Fruit fly (Drosophila melanogaster) whole organism, embryonic: ENCODE results near the gene Enoph.

ENCODE experiments used
- Atf6 ChIP-seq: fragments of 200-800 bp; sonication (Bioruptor generic); IDR thresholded peaks from 2 replicates; pipeline ENCODE4 v1.3.6; 2022; ENCODE audit warnings: missing biosample characterization, missing genetic modification characterization
- Awh ChIP-seq: fragments of 200-800 bp; sonication (Bioruptor generic); IDR thresholded peaks from 2 replicates; pipeline ENCODE4, ENCODE4 v1.3.6; 2022; ENCODE audit warnings: missing biosample characterization, missing genetic modification characterization
- Bgb ChIP-seq: fragments of 200-800 bp; sonication (Bioruptor generic); IDR thresholded peaks from 2 replicates; pipeline ENCODE4 v1.3.6; 2022; ENCODE audit warnings: missing biosample characterization, missing genetic modification characterization; ENCODE audit not compliant: partially characterized antibody
- CG10267 ChIP-seq: fragments of 200-800 bp; sonication (Bioruptor generic); optimal IDR thresholded peaks from 2 replicates; lab custom pipeline; 2018; ENCODE audit warnings: missing biosample characterization, mild to moderate bottlenecking, missing genetic modification characterization, moderate library complexity
- CG10543 ChIP-seq: fragments of 200-800 bp; sonication (Bioruptor generic); optimal IDR thresholded peaks from 3 replicates; lab custom pipeline; 2017; ENCODE audit warnings: missing biosample characterization, mild to moderate bottlenecking, missing genetic modification characterization, moderate library complexity
- CG12769 ChIP-seq: fragments of 200-800 bp; sonication (Bioruptor generic); optimal IDR thresholded peaks from 2 replicates; lab custom pipeline; 2019; ENCODE audit warnings: missing biosample characterization, mild to moderate bottlenecking, missing genetic modification characterization, moderate library complexity
- CG17829 ChIP-seq: fragments of 200-800 bp; optimal IDR thresholded peaks from 2 replicates; lab custom pipeline; 2019; ENCODE audit warnings: missing biosample characterization, mild to moderate bottlenecking, missing genetic modification characterization, moderate library complexity
- CG3065 ChIP-seq: fragments of 200-800 bp; sonication (Bioruptor generic); optimal IDR thresholded peaks from 2 replicates; lab custom pipeline; 2016; ENCODE audit warnings: missing biosample characterization, missing genetic modification characterization
- CG31441 ChIP-seq: fragments of 200-800 bp; sonication (Bioruptor generic); IDR thresholded peaks from 2 replicates; pipeline ENCODE4 v1.3.6; 2022; ENCODE audit warnings: missing biosample characterization, missing genetic modification characterization
- CG4820 ChIP-seq: fragments of 200-800 bp; sonication (Bioruptor generic); optimal IDR thresholded peaks from 3 replicates; lab custom pipeline; 2016; ENCODE audit warnings: missing biosample characterization, missing genetic modification characterization
- CG6175 ChIP-seq: fragments of 200-800 bp; sonication (Bioruptor generic); IDR thresholded peaks from 3 replicates; pipeline ENCODE4 v1.3.6; 2022; ENCODE audit warnings: missing biosample characterization, missing genetic modification characterization
- CG6272 ChIP-seq: fragments of 200-800 bp; sonication (Bioruptor generic); IDR thresholded peaks from 2 replicates; pipeline ENCODE4 v1.3.6; 2022; ENCODE audit warnings: missing biosample characterization, missing genetic modification characterization
- CG6683 ChIP-seq: fragments of 200-800 bp; sonication (Bioruptor generic); optimal IDR thresholded peaks from 2 replicates; lab custom pipeline; 2017; ENCODE audit warnings: missing biosample characterization, mild to moderate bottlenecking, missing genetic modification characterization, missing genetic modification reagents
- CG7372 ChIP-seq: fragments of 200-800 bp; sonication (Bioruptor generic); IDR thresholded peaks from 2 replicates; pipeline ENCODE4 v1.3.6; 2022; ENCODE audit warnings: missing biosample characterization, missing genetic modification characterization
- CG8478 ChIP-seq: fragments of >200 bp; optimal IDR thresholded peaks from 2 replicates; lab custom pipeline; 2018
- Fer2 ChIP-seq: fragments of 200-800 bp; sonication (Bioruptor generic); optimal IDR thresholded peaks from 2 replicates; lab custom pipeline; 2018; ENCODE audit warnings: missing biosample characterization, mild to moderate bottlenecking, missing genetic modification characterization, moderate library complexity
- Hr3 ChIP-seq: fragments of 200-800 bp; sonication (Bioruptor generic); optimal IDR thresholded peaks from 3 replicates; lab custom pipeline; 2016; ENCODE audit warnings: missing biosample characterization, missing genetic modification characterization
- Lim3 ChIP-seq: fragments of 200-800 bp; sonication (Bioruptor generic); IDR thresholded peaks from 2 replicates; pipeline ENCODE4 v1.3.6; 2022; ENCODE audit warnings: missing biosample characterization, missing genetic modification characterization
- Mad ChIP-seq: fragments of 200-800 bp; sonication (Bioruptor generic); optimal IDR thresholded peaks from 2 replicates; lab custom pipeline; 2016; ENCODE audit warnings: missing biosample characterization, missing genetic modification characterization
- Med ChIP-seq: fragments of 200-800 bp; sonication (Bioruptor generic); peaks from one replicate; lab custom pipeline; 2016; ENCODE audit warnings: missing biosample characterization, missing genetic modification characterization, mild to moderate bottlenecking, inconsistent platforms, moderate library complexity
- Meics ChIP-seq: fragments of 200-800 bp; sonication (Bioruptor generic); optimal IDR thresholded peaks from 2 replicates; lab custom pipeline; 2017; ENCODE audit warnings: missing biosample characterization, mild to moderate bottlenecking, missing genetic modification characterization
- Nf-YC ChIP-seq: fragments of 200-800 bp; optimal IDR thresholded peaks from 3 replicates; lab custom pipeline; 2019; ENCODE audit warnings: missing biosample characterization, mild to moderate bottlenecking, missing genetic modification characterization, moderate library complexity
- Sox102F ChIP-seq: fragments of 200-800 bp; sonication (Bioruptor generic); optimal IDR thresholded peaks from 2 replicates; lab custom pipeline; 2018; ENCODE audit warnings: missing biosample characterization, mild to moderate bottlenecking, missing genetic modification characterization, moderate library complexity
- Spps ChIP-seq: fragments of 200-800 bp; sonication (Bioruptor generic); optimal IDR thresholded peaks from 2 replicates; lab custom pipeline; 2018; ENCODE audit warnings: missing biosample characterization, mild to moderate bottlenecking, missing genetic modification characterization
- Xbp1 ChIP-seq: fragments of 200-800 bp; sonication (Bioruptor generic); optimal IDR thresholded peaks from 3 replicates; lab custom pipeline; 2016; ENCODE audit warnings: missing biosample characterization, mild to moderate bottlenecking, missing genetic modification characterization
- ac ChIP-seq: fragments of 200-800 bp; sonication (Bioruptor generic); optimal IDR thresholded peaks from 3 replicates; lab custom pipeline; 2017; ENCODE audit warnings: missing biosample characterization, mild to moderate bottlenecking, missing genetic modification characterization
- ap ChIP-seq: fragments of 200-800 bp; sonication (Bioruptor generic); IDR thresholded peaks from 2 replicates; pipeline ENCODE4 v1.3.6; 2022; ENCODE audit warnings: missing biosample characterization, missing genetic modification characterization
- chif ChIP-seq, 2 experiments: fragments of 200-800 bp; sonication (Bioruptor generic); optimal IDR thresholded peaks; 3 replicates each; lab custom pipeline; 2016; ENCODE audit warnings: missing biosample characterization in 2 of 2, missing genetic modification characterization in 2 of 2
- chinmo ChIP-seq: fragments of 200-800 bp; sonication (Bioruptor generic); IDR thresholded peaks from 4 replicates; pipeline ENCODE4 v1.3.6; 2022; ENCODE audit warnings: missing biosample characterization, missing genetic modification characterization; ENCODE audit not compliant: partially characterized antibody
- crc ChIP-seq: fragments of 200-800 bp; sonication (Bioruptor generic); optimal IDR thresholded peaks from 2 replicates; lab custom pipeline; 2016; ENCODE audit warnings: missing biosample characterization, missing genetic modification characterization
- dati ChIP-seq: fragments of 200-800 bp; sonication (Bioruptor generic); IDR thresholded peaks from 2 replicates; pipeline ENCODE4 v1.3.6; 2022; ENCODE audit warnings: missing biosample characterization, missing genetic modification characterization
- dm ChIP-seq: fragments of 200-800 bp; sonication (Bioruptor generic); optimal IDR thresholded peaks from 3 replicates; lab custom pipeline; 2016; ENCODE audit warnings: missing biosample characterization, missing genetic modification characterization
- dpn ChIP-seq, 2 experiments: fragments of 200-800 bp; sonication (Bioruptor generic); optimal IDR thresholded peaks; 3 replicates each; lab custom pipeline; 2016; ENCODE audit warnings: missing biosample characterization in 2 of 2, missing genetic modification characterization in 2 of 2
- esg ChIP-seq: fragments of 200-800 bp; sonication (Bioruptor generic); conservative IDR thresholded peaks from 2 replicates; pipeline ENCODE4 v1.3.6; 2022; ENCODE audit warnings: missing biosample characterization, missing genetic modification characterization
- fd3F ChIP-seq: fragments of 200-800 bp; sonication (Bioruptor generic); optimal IDR thresholded peaks from 2 replicates; lab custom pipeline; 2018; ENCODE audit warnings: missing biosample characterization, mild to moderate bottlenecking, missing genetic modification characterization, moderate library complexity
- fd64A ChIP-seq: fragments of 200-800 bp; sonication (Bioruptor generic); optimal IDR thresholded peaks from 3 replicates; lab custom pipeline; 2018; ENCODE audit warnings: missing biosample characterization, mild to moderate bottlenecking, missing genetic modification characterization
- ham ChIP-seq: fragments of 200-800 bp; sonication (Bioruptor generic); IDR thresholded peaks from 2 replicates; pipeline ENCODE4 v1.3.6; 2022; ENCODE audit warnings: missing biosample characterization, missing genetic modification characterization
- her ChIP-seq: fragments of 200-800 bp; sonication (Bioruptor generic); optimal IDR thresholded peaks from 2 replicates; lab custom pipeline; 2016; ENCODE audit warnings: missing biosample characterization, missing genetic modification characterization
- ind ChIP-seq: fragments of 200-800 bp; sonication (Bioruptor generic); optimal IDR thresholded peaks from 3 replicates; lab custom pipeline; 2016; ENCODE audit warnings: missing biosample characterization, missing genetic modification characterization
- ken ChIP-seq: fragments of 200-800 bp; sonication (Bioruptor generic); IDR thresholded peaks from 3 replicates; pipeline ENCODE4 v1.3.6; 2022; ENCODE audit warnings: missing biosample characterization, missing genetic modification characterization
- nom ChIP-seq: fragments of 200-800 bp; sonication (Bioruptor generic); optimal IDR thresholded peaks from 2 replicates; lab custom pipeline; 2017; ENCODE audit warnings: missing biosample characterization, missing genetic modification characterization, mild to moderate bottlenecking, moderate library complexity, missing genetic modification reagents
- onecut ChIP-seq: fragments of 200-800 bp; sonication (Bioruptor generic); IDR thresholded peaks from 2 replicates; pipeline ENCODE4 v1.3.6; 2022; ENCODE audit warnings: missing biosample characterization, missing genetic modification characterization
- pzg ChIP-seq: fragments of 200-800 bp; sonication (Bioruptor generic); optimal IDR thresholded peaks from 3 replicates; lab custom pipeline; 2018; ENCODE audit warnings: missing biosample characterization, mild to moderate bottlenecking, missing genetic modification characterization, moderate library complexity
- row ChIP-seq: fragments of 200-800 bp; sonication (Bioruptor generic); IDR thresholded peaks from 3 replicates; pipeline ENCODE4 v1.3.6; 2022; ENCODE audit warnings: missing biosample characterization, missing genetic modification characterization
- sc ChIP-seq, 3 experiments: fragments of >200 bp in 2 of 3; fragments of 200-800 bp in 1 of 3; sonication (Bioruptor generic) in 1 of 3; optimal IDR thresholded peaks; 2 replicates in 2 of 3; 3 replicates in 1 of 3; lab custom pipeline; 2017; ENCODE audit warnings: mild to moderate bottlenecking in 1 of 3, missing biosample characterization in 1 of 3, missing genetic modification characterization in 1 of 3, missing genetic modification reagents in 1 of 3
- schlank ChIP-seq: fragments of 200-800 bp; sonication (Bioruptor generic); optimal IDR thresholded peaks from 2 replicates; lab custom pipeline; 2018; ENCODE audit warnings: missing biosample characterization, mild to moderate bottlenecking, missing genetic modification characterization
- stwl ChIP-seq: fragments of 200-800 bp; sonication (Bioruptor generic); optimal IDR thresholded peaks from 3 replicates; lab custom pipeline; 2018; ENCODE audit warnings: missing biosample characterization, mild to moderate bottlenecking, missing genetic modification characterization, moderate library complexity
- tx ChIP-seq: fragments of 200-800 bp; sonication (Bioruptor generic); optimal IDR thresholded peaks from 2 replicates; lab custom pipeline; 2016; ENCODE audit warnings: missing biosample characterization, missing genetic modification characterization
- unpg ChIP-seq: fragments of 200-800 bp; sonication (Bioruptor generic); optimal IDR thresholded peaks from 3 replicates; lab custom pipeline; 2018; ENCODE audit warnings: missing biosample characterization, mild to moderate bottlenecking, missing genetic modification characterization, moderate library complexity
- vvl ChIP-seq: fragments of 200-800 bp; sonication (Bioruptor generic); IDR thresholded peaks from 2 replicates; pipeline ENCODE4 v1.3.6; 2022; ENCODE audit warnings: missing biosample characterization, missing genetic modification characterization
- zen ChIP-seq: fragments of 200-800 bp; sonication (Bioruptor generic); optimal IDR thresholded peaks from 3 replicates; lab custom pipeline; 2018; ENCODE audit warnings: missing biosample characterization, mild to moderate bottlenecking, missing genetic modification characterization, moderate library complexity

Enoph gene

dm6 chr3R:5270806-5271205 lies 14.3 kb upstream of the Enoph start (continued):
- TF ChIP-seq zen (peak; percentile 14), crc (GFP tag; lab: Kevin White, UChicago) (no peak), CG10267 (tag; lab: Kevin White, UChicago) (peak; percentile 76), dati (GFP tag; lab: Robert Waterston, UW) (no peak), CG6272 (no peak), Lim3 (GFP tag; lab: Robert Waterston, UW) (no peak), Mad (GFP tag; lab: Kevin White, UChicago) (no peak), row (GFP tag; lab: Robert Waterston, UW) (peak; percentile 47; the same call in 2 of the 3 replicates), ac (GFP tag; lab: Kevin White, UChicago) (no peak), CG31441 (no peak), Sox102F (GFP tag; lab: Kevin White, UChicago) (no peak), fd3F (GFP tag; lab: Kevin White, UChicago) (no peak), CG8478 (lab: Kevin White, UChicago) (no peak), fd64A (GFP tag; lab: Kevin White, UChicago) (no peak), CG7372 (GFP tag; lab: Robert Waterston, UW) (no peak), stwl (peak; percentile 43), vvl (GFP tag; lab: Robert Waterston, UW) (peak; percentile 55; the same call in 1 of the 2 replicates), chif (GFP tag; optimal IDR thresholded peaks at IDR 0.05; lab: Kevin White, UChicago) (peak in 1 of 2 experiments; percentile 24), nom (peak; percentile 29), ham (GFP tag; lab: Robert Waterston, UW) (no peak), CG17829 (tag; lab: Kevin White, UChicago) (peak; percentile 10), Awh (GFP tag; lab: Robert Waterston, UW) (no peak), Atf6 (GFP tag; lab: Robert Waterston, UW) (peak; percentile 49; the same call in 1 of the 2 replicates), tx (GFP tag; lab: Kevin White, UChicago) (no peak), Meics (GFP tag; lab: Kevin White, UChicago) (peak; percentile 16), Spps (tag; lab: Kevin White, UChicago) (no peak), CG10543 (GFP tag; lab: Kevin White, UChicago) (no peak), CG6683 (GFP tag; lab: Kevin White, UChicago) (no peak), esg (no peak), Fer2 (tag; lab: Kevin White, UChicago) (no peak), Hr3 (GFP tag; lab: Kevin White, UChicago) (no peak), unpg (no peak), dpn (GFP tag; optimal IDR thresholded peaks at IDR 0.05; lab: Kevin White, UChicago) (peak; percentile 17 to 30), onecut (GFP tag; lab: Robert Waterston, UW) (no peak), chinmo (0 out of 4 replicates have a peak, but pooled peaks have one; percentile 65), Nf-YC (peak; percentile 4), dm (GFP tag; lab: Kevin White, UChicago) (no peak), ken (GFP tag; lab: Robert Waterston, UW) (peak; percentile 14; the same call in 1 of the 3 replicates), Med (GFP tag; lab: Kevin White, UChicago) (peak; percentile 79), sc (optimal IDR thresholded peaks at IDR 0.05; lab: Kevin White, UChicago) (no peak), sc (GFP tag; optimal IDR thresholded peaks at IDR 0.05; lab: Kevin White, UChicago) (no peak), pzg (GFP tag; lab: Kevin White, UChicago) (peak; percentile 2), CG3065 (GFP tag; lab: Kevin White, UChicago) (no peak), ap (GFP tag; lab: Robert Waterston, UW) (no peak), Bgb (GFP tag; lab: Robert Waterston, UW) (no peak), schlank (tag; lab: Kevin White, UChicago) (no peak), CG12769 (peak; percentile 3), her (GFP tag; lab: Kevin White, UChicago) (peak; percentile 20), Xbp1 (GFP tag; lab: Kevin White, UChicago) (peak; percentile 12), CG6175 (GFP tag; lab: Robert Waterston, UW) (no peak), ind (GFP tag; lab: Kevin White, UChicago) (peak; percentile 19), CG4820 (GFP tag; lab: Kevin White, UChicago) (no peak)
